Fruit fly (Drosophila melanogaster) whole organism, embryonic: Measurements from ENCODE around the gene CG17163.

Experiments
- CG10959 ChIP-seq: fragments of 200-800 bp; sonication (Bioruptor generic); IDR thresholded peaks from 2 replicates; pipeline ENCODE4 v1.3.6; 2022; ENCODE audit warnings: missing biosample characterization, missing genetic modification characterization
- CG6175 ChIP-seq: fragments of 200-800 bp; sonication (Bioruptor generic); IDR thresholded peaks from 3 replicates; pipeline ENCODE4 v1.3.6; 2022; ENCODE audit warnings: missing biosample characterization, missing genetic modification characterization
- CG8388 ChIP-seq: fragments of 200-800 bp; sonication (Bioruptor generic); optimal IDR thresholded peaks from 2 replicates; lab custom pipeline; 2019; ENCODE audit warnings: missing biosample characterization, mild to moderate bottlenecking, missing genetic modification characterization, moderate library complexity
- CG8478 ChIP-seq: fragments of >200 bp; optimal IDR thresholded peaks from 2 replicates; lab custom pipeline; 2018
- Mes4 ChIP-seq: fragments of 200-800 bp; sonication (Bioruptor generic); optimal IDR thresholded peaks from 2 replicates; lab custom pipeline; 2016; ENCODE audit warnings: missing biosample characterization, missing genetic modification characterization
- Scr ChIP-seq: fragments of 200-800 bp; sonication (Bioruptor generic); IDR thresholded peaks from 2 replicates; pipeline ENCODE4 v1.3.6; 2022; ENCODE audit warnings: missing biosample characterization, missing genetic modification characterization; ENCODE audit not compliant: partially characterized antibody
- cas ChIP-seq: fragments of 200-800 bp; sonication (Bioruptor generic); IDR thresholded peaks from 2 replicates; pipeline ENCODE4 v1.3.6; 2022; ENCODE audit warnings: missing biosample characterization, missing genetic modification characterization
- cwo ChIP-seq: fragments of 200-800 bp; sonication (Bioruptor generic); optimal IDR thresholded peaks from 3 replicates; lab custom pipeline; 2017; ENCODE audit warnings: missing biosample characterization, missing genetic modification characterization, mild to moderate bottlenecking, moderate library complexity, missing genetic modification reagents
- ham ChIP-seq: fragments of 200-800 bp; sonication (Bioruptor generic); IDR thresholded peaks from 2 replicates; pipeline ENCODE4 v1.3.6; 2022; ENCODE audit warnings: missing biosample characterization, missing genetic modification characterization
- ssp ChIP-seq: fragments of 200-800 bp; sonication (Bioruptor generic); IDR thresholded peaks from 2 replicates; pipeline ENCODE4 v1.3.6; 2022; ENCODE audit warnings: missing biosample characterization, missing genetic modification characterization
- tap ChIP-seq: fragments of 200-800 bp; optimal IDR thresholded peaks from 3 replicates; lab custom pipeline; 2019; ENCODE audit warnings: missing biosample characterization, mild to moderate bottlenecking, missing genetic modification characterization, moderate library complexity
- tin ChIP-seq: fragments of 200-800 bp; sonication (Bioruptor generic); optimal IDR thresholded peaks from 3 replicates; lab custom pipeline; 2016; ENCODE audit warnings: missing biosample characterization, missing genetic modification characterization
- vnd ChIP-seq: fragments of 200-800 bp; sonication (Bioruptor generic); IDR thresholded peaks from 3 replicates; pipeline ENCODE4 v1.3.6; 2022; ENCODE audit warnings: missing biosample characterization, missing genetic modification characterization; ENCODE audit not compliant: partially characterized antibody

- TF ChIP-seq Scr (GFP tag; lab: Robert Waterston, UW) (no peak), cwo (GFP tag; lab: Kevin White, UChicago) (no peak), cas (GFP tag; lab: Robert Waterston, UW) (no peak), CG10959 (GFP tag; lab: Robert Waterston, UW) (no peak), vnd (GFP tag; lab: Robert Waterston, UW) (no peak), ssp (no peak), CG8478 (lab: Kevin White, UChicago) (no peak), tin (GFP tag; lab: Kevin White, UChicago) (no peak), Mes4 (GFP tag; lab: Kevin White, UChicago) (no peak), CG6175 (GFP tag; lab: Robert Waterston, UW) (no peak), CG8388 (GFP tag; lab: Kevin White, UChicago) (no peak), tap (tag; lab: Kevin White, UChicago) (no peak), ham (GFP tag; lab: Robert Waterston, UW) (no peak)
Observed at dm6 chrX:23067521-23068459, 14.7 kb downstream of the CG17163 start, which contains the start of gene CG17167.
